Worm (Caenorhabditis elegans): ENCODE results near the gene T01C3.3.

ce11 chrV:14991489-14991888, 988 bp downstream of the T01C3.3 start:
- TF ChIP-seq lin-39 (tag; optimal IDR thresholded peaks at IDR 0.05) (no peak), zag-1 (tag; optimal IDR thresholded peaks at IDR 0.05) (no peak)
